Fruit fly (Drosophila melanogaster) whole organism, pupa: ENCODE results near the gene CG15169.

ENCODE experiments used
- CG10348 ChIP-seq: fragments of 200-800 bp; sonication (Bioruptor generic); IDR thresholded peaks from 2 replicates; pipeline ENCODE4 v1.3.6; 2022; ENCODE audit warnings: missing biosample characterization, missing genetic modification characterization
- CG12605 ChIP-seq: fragments of 200-800 bp; sonication (Bioruptor generic); IDR thresholded peaks from 2 replicates; pipeline ENCODE4 v1.3.6; 2022; ENCODE audit warnings: missing biosample characterization, missing genetic modification characterization
- CG13204 ChIP-seq: fragments of 200-800 bp; sonication (Bioruptor generic); optimal IDR thresholded peaks from 2 replicates; lab custom pipeline; 2018; ENCODE audit warnings: missing biosample characterization, mild to moderate bottlenecking, missing genetic modification characterization, moderate library complexity
- CG14655 ChIP-seq: fragments of 200-800 bp; sonication (Bioruptor generic); optimal IDR thresholded peaks from 3 replicates; lab custom pipeline; 2017; ENCODE audit warnings: mild to moderate bottlenecking, missing biosample characterization, missing genetic modification reagents, missing genetic modification characterization
- CG15710 ChIP-seq: fragments of 200-800 bp; sonication (Bioruptor generic); optimal IDR thresholded peaks from 2 replicates; lab custom pipeline; 2018; ENCODE audit warnings: missing biosample characterization, mild to moderate bottlenecking, missing genetic modification characterization, moderate library complexity
- CG17806 ChIP-seq: fragments of 200-800 bp; sonication (Bioruptor generic); optimal IDR thresholded peaks from 2 replicates; lab custom pipeline; 2018; ENCODE audit warnings: missing biosample characterization, mild to moderate bottlenecking, missing genetic modification characterization, moderate library complexity
- CG32121 ChIP-seq: fragments of 200-800 bp; sonication (Bioruptor generic); IDR thresholded peaks from 2 replicates; pipeline ENCODE4 v1.3.6; 2022; ENCODE audit warnings: missing biosample characterization, missing genetic modification characterization
- CG34367 ChIP-seq: fragments of 200-800 bp; sonication (Bioruptor generic); optimal IDR thresholded peaks from 2 replicates; lab custom pipeline; 2018; ENCODE audit warnings: missing biosample characterization, mild to moderate bottlenecking, missing genetic modification characterization
- CG4496 ChIP-seq: fragments of 200-800 bp; sonication (Bioruptor generic); IDR thresholded peaks from 3 replicates; pipeline ENCODE4 v1.3.6; 2022; ENCODE audit warnings: missing biosample characterization, missing genetic modification characterization
- CG8159 ChIP-seq: fragments of 200-800 bp; sonication (Bioruptor generic); optimal IDR thresholded peaks from 3 replicates; lab custom pipeline; 2018; ENCODE audit warnings: missing biosample characterization, mild to moderate bottlenecking, missing genetic modification characterization, moderate library complexity
- CG8301 ChIP-seq: fragments of 200-800 bp; sonication (Bioruptor generic); optimal IDR thresholded peaks from 2 replicates; lab custom pipeline; 2018; ENCODE audit warnings: missing biosample characterization, mild to moderate bottlenecking, missing genetic modification characterization
- CG9948 ChIP-seq: fragments of 200-800 bp; sonication (Bioruptor generic); optimal IDR thresholded peaks from 2 replicates; lab custom pipeline; 2018; ENCODE audit warnings: missing biosample characterization, mild to moderate bottlenecking, missing genetic modification characterization, moderate library complexity
- D1 ChIP-seq: fragments of 200-800 bp; sonication (Bioruptor generic); optimal IDR thresholded peaks from 2 replicates; lab custom pipeline; 2018; ENCODE audit warnings: missing biosample characterization, mild to moderate bottlenecking, missing genetic modification characterization, moderate library complexity
- EcR ChIP-seq: fragments of 200-800 bp; sonication (Bioruptor generic); optimal IDR thresholded peaks from 3 replicates; lab custom pipeline; 2019; ENCODE audit warnings: missing biosample characterization, missing genetic modification characterization, mild to moderate bottlenecking, moderate library complexity, missing genetic modification reagents
- Ets98B ChIP-seq: fragments of 200-800 bp; sonication (Bioruptor generic); IDR thresholded peaks from 2 replicates; pipeline ENCODE4 v1.3.6; 2022; ENCODE audit warnings: missing biosample characterization, missing genetic modification characterization
- Pif1A ChIP-seq: fragments of 200-800 bp; sonication (Bioruptor generic); optimal IDR thresholded peaks from 3 replicates; lab custom pipeline; 2016; ENCODE audit warnings: missing biosample characterization, missing genetic modification characterization
- Pif1B ChIP-seq: fragments of 200-800 bp; sonication (Bioruptor generic); optimal IDR thresholded peaks from 3 replicates; lab custom pipeline; 2016; ENCODE audit warnings: missing biosample characterization, missing genetic modification characterization
- Snoo ChIP-seq: fragments of 200-800 bp; sonication (Bioruptor generic); optimal IDR thresholded peaks from 3 replicates; lab custom pipeline; 2017; ENCODE audit warnings: missing biosample characterization, mild to moderate bottlenecking, missing genetic modification characterization, inconsistent platforms
- fd96Ca ChIP-seq: fragments of 200-800 bp; sonication (Bioruptor generic); IDR thresholded peaks from 3 replicates; pipeline ENCODE4 v1.3.6; 2022; ENCODE audit warnings: missing biosample characterization, missing genetic modification characterization
- gl ChIP-seq: fragments of 200-800 bp; sonication (Bioruptor generic); optimal IDR thresholded peaks from 2 replicates; lab custom pipeline; 2018; ENCODE audit warnings: missing biosample characterization, mild to moderate bottlenecking, missing genetic modification characterization
- rn ChIP-seq: fragments of 200-800 bp; sonication (Bioruptor generic); IDR thresholded peaks from 2 replicates; pipeline ENCODE4 v1.3.6; 2022; ENCODE audit warnings: missing biosample characterization, missing genetic modification characterization

Gene CG15169

dm6 chr2L:18980982-18981381 lies 9.8 kb upstream of the CG15169 start:
- peak; percentile 47; the same call in 1 of the 2 replicates for TF ChIP-seq Ets98B (GFP tag; lab: Robert Waterston, UW)
- no peak for TF ChIP-seq CG17806 (tag; lab: Kevin White, UChicago)
- TF ChIP-seq CG4496 (GFP tag; lab: Robert Waterston, UW): peak; percentile 71
- TF ChIP-seq CG13204: no peak
- peak; percentile 26 for TF ChIP-seq CG14655
- TF ChIP-seq fd96Ca (GFP tag; lab: Robert Waterston, UW): no peak
- TF ChIP-seq Pif1A (GFP tag; lab: Kevin White, UChicago): no peak
- TF ChIP-seq CG8301 (tag; lab: Kevin White, UChicago): peak; percentile 29

- TF ChIP-seq CG15710 (no peak), CG8301 (tag; lab: Kevin White, UChicago) (no peak), CG34367 (tag; lab: Kevin White, UChicago) (no peak), EcR (no peak), Pif1A (GFP tag; lab: Kevin White, UChicago) (no peak), CG12605 (no peak), Ets98B (GFP tag; lab: Robert Waterston, UW) (no peak), CG32121 (no peak), Snoo (tag; lab: Kevin White, UChicago) (no peak), D1 (tag; lab: Kevin White, UChicago) (no peak), Pif1B (GFP tag; lab: Kevin White, UChicago) (no peak), CG4496 (GFP tag; lab: Robert Waterston, UW) (no peak), CG10348 (no peak), CG17806 (tag; lab: Kevin White, UChicago) (no peak), CG13204 (no peak), CG9948 (no peak), rn (GFP tag; lab: Robert Waterston, UW) (no peak), CG14655 (no peak)
- TF ChIP-seq, all 21 proteins: peak for 0
These were observed 9.3 kb upstream of the CG15169 start for dm6 chr2L:18981484-18981883.

DNA sequence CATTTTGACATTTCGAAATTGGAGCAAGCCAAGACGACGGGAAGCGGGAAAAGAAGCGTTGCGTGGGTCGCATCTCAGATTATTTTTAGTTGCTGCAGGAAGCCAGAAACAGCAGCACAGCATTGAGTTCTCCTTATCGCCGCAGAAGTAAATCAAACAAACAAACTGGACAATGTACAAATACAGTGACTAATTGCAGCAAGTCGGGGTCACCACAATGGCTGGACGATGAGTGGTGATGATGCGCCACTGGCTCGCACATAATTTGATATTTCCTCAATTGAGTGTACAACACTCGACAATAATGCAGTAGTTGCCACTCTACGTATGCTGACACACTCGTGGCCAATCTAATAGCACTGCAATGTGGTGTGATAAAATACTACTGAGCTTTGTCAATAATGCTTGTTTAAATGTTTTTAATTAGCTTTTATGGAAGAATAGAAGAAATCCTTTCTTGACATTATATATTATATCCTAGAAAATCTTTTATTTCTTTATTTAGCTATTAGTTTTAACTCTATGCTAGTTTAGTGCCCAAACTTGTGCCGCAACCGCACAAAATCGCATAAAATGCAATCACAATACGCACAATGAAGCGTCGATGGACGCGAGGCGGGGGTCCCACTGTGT lies 8.8 kb upstream of the CG15169 start:
- peak; percentile 84 for TF ChIP-seq Ets98B (GFP tag; lab: Robert Waterston, UW)
- peak; percentile 74 for TF ChIP-seq fd96Ca (GFP tag; lab: Robert Waterston, UW)
- TF ChIP-seq D1 (tag; lab: Kevin White, UChicago): no peak
- TF ChIP-seq CG32121: peak; percentile 89
- TF ChIP-seq CG8301 (tag; lab: Kevin White, UChicago): peak; percentile 79
- TF ChIP-seq CG9948: peak; percentile 77
- no peak for TF ChIP-seq gl (tag; lab: Kevin White, UChicago)
- TF ChIP-seq CG14655: peak; percentile 80
- TF ChIP-seq CG15710: peak; percentile 74
- TF ChIP-seq CG4496 (GFP tag; lab: Robert Waterston, UW): peak; percentile 87
- TF ChIP-seq Pif1B (GFP tag; lab: Kevin White, UChicago): peak; percentile 70
- peak; percentile 58; the same call in 1 of the 2 replicates for TF ChIP-seq rn (GFP tag; lab: Robert Waterston, UW)
- peak; percentile 27 for TF ChIP-seq CG13204
- TF ChIP-seq CG10348: 0 out of 2 replicates have a peak, but pooled peaks have one; percentile 20
- peak; percentile 75 for TF ChIP-seq Pif1A (GFP tag; lab: Kevin White, UChicago)
- TF ChIP-seq Snoo (tag; lab: Kevin White, UChicago): no peak
- peak; percentile 77 for TF ChIP-seq CG17806 (tag; lab: Kevin White, UChicago)
- TF ChIP-seq CG8159 (tag; lab: Kevin White, UChicago): peak; percentile 77
- TF ChIP-seq EcR: peak; percentile 33
- peak; percentile 65 for TF ChIP-seq CG34367 (tag; lab: Kevin White, UChicago)
- peak; percentile 64; the same call in 1 of the 2 replicates for TF ChIP-seq CG12605

dm6 chr2L:18982826-18983758 lies 7.7 kb upstream of the CG15169 start:
- TF ChIP-seq rn (GFP tag; lab: Robert Waterston, UW) (no peak), CG15710 (peak; percentile 21), CG8159 (tag; lab: Kevin White, UChicago) (peak; percentile 34), CG17806 (tag; lab: Kevin White, UChicago) (no peak), CG12605 (no peak), CG9948 (no peak), EcR (peak; percentile 85)

dm6 chr2L:18984158-18984557 lies 6.7 kb upstream of the CG15169 start:
- TF ChIP-seq CG8159 (tag; lab: Kevin White, UChicago): no peak
- no peak for TF ChIP-seq CG15710
- TF ChIP-seq CG8301 (tag; lab: Kevin White, UChicago): no peak
- no peak for TF ChIP-seq D1 (tag; lab: Kevin White, UChicago)
- TF ChIP-seq CG32121: no peak
- TF ChIP-seq CG9948: no peak
- no peak for TF ChIP-seq Ets98B (GFP tag; lab: Robert Waterston, UW)
- no peak for TF ChIP-seq CG4496 (GFP tag; lab: Robert Waterston, UW)
- no peak for TF ChIP-seq CG12605
- TF ChIP-seq Pif1B (GFP tag; lab: Kevin White, UChicago): no peak
- no peak for TF ChIP-seq rn (GFP tag; lab: Robert Waterston, UW)
- TF ChIP-seq gl (tag; lab: Kevin White, UChicago): no peak
- no peak for TF ChIP-seq CG13204
- no peak for TF ChIP-seq fd96Ca (GFP tag; lab: Robert Waterston, UW)
- TF ChIP-seq CG17806 (tag; lab: Kevin White, UChicago): no peak
- TF ChIP-seq Pif1A (GFP tag; lab: Kevin White, UChicago): no peak
- TF ChIP-seq Snoo (tag; lab: Kevin White, UChicago): no peak
- no peak for TF ChIP-seq CG34367 (tag; lab: Kevin White, UChicago)
- TF ChIP-seq CG10348: no peak
- TF ChIP-seq CG14655: no peak
